Fruit fly (Drosophila melanogaster): Measurements from ENCODE around the gene IKKbeta.

The IKKbeta gene

dm6 chr3R:16046030-16046429 is 3.2 kb downstream of the IKKbeta start, which contains the start of gene Jhbp5:
TSS of gene Jhbp5 (minus strand) at chr3R:16046130.
- TF ChIP-seq CG9948 (tag; optimal IDR thresholded peaks at IDR 0.05) (no peak), CG15710 (tag; optimal IDR thresholded peaks at IDR 0.05) (no peak), CG13204 (GFP tag; optimal IDR thresholded peaks at IDR 0.05) (no peak), CG34367 (tag; optimal IDR thresholded peaks at IDR 0.05) (no peak), CG32121 (GFP tag; IDR thresholded peaks at IDR 0.05) (no peak), CG12605 (GFP tag; IDR thresholded peaks at IDR 0.05) (no peak), CG8301 (tag; optimal IDR thresholded peaks at IDR 0.05) (no peak)

- TF ChIP-seq CG8301 (tag; optimal IDR thresholded peaks at IDR 0.05) (peak; percentile 72), CG10348 (GFP tag; IDR thresholded peaks at IDR 0.05) (no peak), CG14655 (GFP tag; optimal IDR thresholded peaks at IDR 0.05) (peak; percentile 45), CG13204 (GFP tag; optimal IDR thresholded peaks at IDR 0.05) (no peak), CG34367 (tag; optimal IDR thresholded peaks at IDR 0.05) (no peak), CG12605 (GFP tag; IDR thresholded peaks at IDR 0.05) (peak; percentile 56), CG15710 (tag; optimal IDR thresholded peaks at IDR 0.05) (peak; percentile 13), CG17806 (tag; optimal IDR thresholded peaks at IDR 0.05) (peak; percentile 48), Pif1A (GFP tag; optimal IDR thresholded peaks at IDR 0.05) (peak; percentile 7), CG9948 (tag; optimal IDR thresholded peaks at IDR 0.05) (no peak), gl (tag; optimal IDR thresholded peaks at IDR 0.05) (no peak), CG8159 (tag; optimal IDR thresholded peaks at IDR 0.05) (peak; percentile 47)
These were observed 6.2 kb downstream of the IKKbeta start, which contains the start of gene Jhbp4 for dm6 chr3R:16042900-16043548. TSS of gene Jhbp4 (plus strand) at chr3R:16043498.

dm6 chr3R:16042137-16042899 is 6.9 kb downstream of the IKKbeta start:
- TF ChIP-seq EcR (GFP tag; optimal IDR thresholded peaks at IDR 0.05), result peak; percentile 82
- TF ChIP-seq CG34367 (tag; optimal IDR thresholded peaks at IDR 0.05), result no peak
- TF ChIP-seq CG9948 (tag; optimal IDR thresholded peaks at IDR 0.05), result no peak
- TF ChIP-seq CG13204 (GFP tag; optimal IDR thresholded peaks at IDR 0.05), result no peak
- no peak for TF ChIP-seq D1 (tag; optimal IDR thresholded peaks at IDR 0.05)
- no peak for TF ChIP-seq CG14655 (GFP tag; optimal IDR thresholded peaks at IDR 0.05)
- peak; percentile 11 for TF ChIP-seq Pif1A (GFP tag; optimal IDR thresholded peaks at IDR 0.05)
- TF ChIP-seq fd96Ca (GFP tag; IDR thresholded peaks at IDR 0.05), result 0 out of 3 replicates have a peak, but pooled peaks have one; percentile 46
- no peak for TF ChIP-seq rn (GFP tag; IDR thresholded peaks at IDR 0.05)
- no peak for TF ChIP-seq CG15710 (tag; optimal IDR thresholded peaks at IDR 0.05)
- no peak for TF ChIP-seq CG32121 (GFP tag; IDR thresholded peaks at IDR 0.05)
- TF ChIP-seq CG10348 (GFP tag; IDR thresholded peaks at IDR 0.05), result 0 out of 2 replicates have a peak, but pooled peaks have one; percentile 9
- no peak for TF ChIP-seq CG12605 (GFP tag; IDR thresholded peaks at IDR 0.05)
- TF ChIP-seq CG4496 (GFP tag; IDR thresholded peaks at IDR 0.05), result peak; percentile 28; the same call in 2 of the 3 replicates
- TF ChIP-seq CG8301 (tag; optimal IDR thresholded peaks at IDR 0.05), result peak; percentile 36
- TF ChIP-seq Ets98B (GFP tag; IDR thresholded peaks at IDR 0.05), result no peak
- TF ChIP-seq CG17806 (tag; optimal IDR thresholded peaks at IDR 0.05), result peak; percentile 10
- TF ChIP-seq CG8159 (tag; optimal IDR thresholded peaks at IDR 0.05), result peak; percentile 17
- peak; percentile 9 for TF ChIP-seq Snoo (tag; optimal IDR thresholded peaks at IDR 0.05)
- TF ChIP-seq gl (tag; optimal IDR thresholded peaks at IDR 0.05), result no peak
- peak; percentile 16 for TF ChIP-seq Pif1B (GFP tag; optimal IDR thresholded peaks at IDR 0.05)

dm6 chr3R:16040925-16041324 is 8.3 kb downstream of the IKKbeta start:
- TF ChIP-seq CG34367 (tag; optimal IDR thresholded peaks at IDR 0.05), result no peak
- peak; percentile 38 for TF ChIP-seq D1 (tag; optimal IDR thresholded peaks at IDR 0.05)

dm6 chr3R:16039557-16039956 is 9.7 kb downstream of the IKKbeta start:
- TF ChIP-seq Pif1B (GFP tag; optimal IDR thresholded peaks at IDR 0.05) (no peak), CG15710 (tag; optimal IDR thresholded peaks at IDR 0.05) (no peak), CG4496 (GFP tag; IDR thresholded peaks at IDR 0.05) (no peak), CG13204 (GFP tag; optimal IDR thresholded peaks at IDR 0.05) (no peak), CG9948 (tag; optimal IDR thresholded peaks at IDR 0.05) (no peak), CG17806 (tag; optimal IDR thresholded peaks at IDR 0.05) (no peak), CG12605 (GFP tag; IDR thresholded peaks at IDR 0.05) (no peak), D1 (tag; optimal IDR thresholded peaks at IDR 0.05) (no peak), CG8159 (tag; optimal IDR thresholded peaks at IDR 0.05) (no peak), Pif1A (GFP tag; optimal IDR thresholded peaks at IDR 0.05) (no peak), rn (GFP tag; IDR thresholded peaks at IDR 0.05) (no peak), fd96Ca (GFP tag; IDR thresholded peaks at IDR 0.05) (no peak), CG34367 (tag; optimal IDR thresholded peaks at IDR 0.05) (no peak), Ets98B (GFP tag; IDR thresholded peaks at IDR 0.05) (no peak)

dm6 chr3R:16038049-16038448 is 11.2 kb downstream of the IKKbeta start:
- TF ChIP-seq CG4496 (GFP tag; IDR thresholded peaks at IDR 0.05) (no peak), D1 (tag; optimal IDR thresholded peaks at IDR 0.05) (peak; percentile 15)

All from whole organism, pupa.